Worm (Caenorhabditis elegans): Measurements from ENCODE around the gene csr-1.
A peak's percentile ranks its signal among the peaks of the same experiment; 100 is the strongest.

DNA sequence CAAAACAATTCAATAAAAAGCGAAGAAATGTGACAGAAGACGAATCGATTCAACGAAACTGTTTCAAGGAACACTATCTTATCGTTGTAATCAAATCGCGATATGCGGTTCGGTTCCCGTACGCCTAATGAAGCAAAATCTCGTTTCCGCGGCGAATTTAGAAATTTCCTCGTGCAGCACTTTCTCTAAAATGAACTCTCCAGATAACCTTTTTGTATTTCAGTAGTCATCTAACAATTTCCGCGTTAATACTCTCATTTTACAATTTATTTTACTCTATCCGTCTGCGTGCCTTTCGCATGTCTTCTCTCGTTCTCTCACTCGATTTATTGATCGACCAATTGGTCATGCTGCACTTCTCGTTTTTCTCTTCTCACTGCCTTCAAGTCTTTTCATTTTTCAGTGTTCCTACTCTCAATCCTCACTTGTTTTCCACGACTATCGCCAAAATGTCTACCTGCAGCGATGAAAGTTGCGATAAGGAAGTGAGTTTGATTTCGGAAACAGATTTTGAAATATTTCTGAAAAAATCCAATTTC, 46.8 kb upstream of the csr-1 start, which contains the start of the genes npp-27 and ntl-4:
- TF ChIP-seq fkh-10 (GFP tag; optimal IDR thresholded peaks at IDR 0.05) = no peak
- TF ChIP-seq skn-1 (tag; optimal IDR thresholded peaks at IDR 0.05) = no peak
- no peak for TF ChIP-seq pqm-1 (tag; optimal IDR thresholded peaks at IDR 0.05)
- TF ChIP-seq ama-1 (optimal IDR thresholded peaks at IDR 0.05) = peak; percentile 83
- TF ChIP-seq fos-1 (tag; optimal IDR thresholded peaks at IDR 0.05) = no peak
- TF ChIP-seq elt-2 (tag; optimal IDR thresholded peaks at IDR 0.05) = no peak
- no peak for TF ChIP-seq ztf-11 (tag; optimal IDR thresholded peaks at IDR 0.05)
- TF ChIP-seq nhr-237 (tag; optimal IDR thresholded peaks at IDR 0.05) = no peak
- no peak for TF ChIP-seq elt-3 (tag; optimal IDR thresholded peaks at IDR 0.05)
- TF ChIP-seq nhr-11 (tag; optimal IDR thresholded peaks at IDR 0.05) = no peak
- no peak for TF ChIP-seq snpc-4 (tag; optimal IDR thresholded peaks at IDR 0.05)
